Fruit fly (Drosophila melanogaster): Measurements from ENCODE around the gene kirre.

DNA sequence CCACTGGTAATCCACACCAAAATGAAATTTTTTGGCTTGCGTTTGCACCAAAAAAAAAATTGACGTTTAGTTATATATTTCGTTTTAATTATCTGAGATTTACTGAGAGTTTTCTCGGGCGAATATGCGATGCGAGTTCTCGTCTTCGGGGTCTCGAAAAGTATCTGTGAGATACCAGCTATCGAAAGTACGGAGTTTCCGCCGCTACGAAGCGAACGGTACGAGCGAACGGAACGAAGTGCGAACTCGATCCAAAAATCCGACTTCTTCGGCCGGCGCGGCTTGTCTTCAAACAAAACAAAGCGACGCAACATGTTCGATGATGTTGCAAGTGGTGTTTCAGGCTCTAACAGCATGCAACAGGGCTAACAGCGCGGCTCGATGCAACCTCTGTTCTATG, 233.4 kb downstream of the kirre start, which contains the start of gene rst:
- TF ChIP-seq Blimp-1 (GFP tag; optimal IDR thresholded peaks at IDR 0.05) (no peak), dsx (GFP tag; optimal IDR thresholded peaks at IDR 0.05; ENCODE audit: poor library complexity, severe bottlenecking) (no peak), CG8119 (GFP tag; IDR thresholded peaks at IDR 0.05) (0 out of 3 replicates have a peak, but pooled peaks have one; percentile 13), Hr38 (GFP tag; optimal IDR thresholded peaks at IDR 0.05) (no peak), CG16779 (tag; optimal IDR thresholded peaks at IDR 0.05) (no peak), Ets21C (GFP tag; optimal IDR thresholded peaks at IDR 0.05) (no peak), Gug (GFP tag; IDR thresholded peaks at IDR 0.05) (no peak)

Data from whole organism, prepupa.